Worm (Caenorhabditis elegans) whole organism, late embryonic: Measurements from ENCODE around the gene F31B9.7.
A peak's percentile ranks its signal among the peaks of the same experiment; 100 is the strongest.

Experiments used
- C38D4.7 ChIP-seq: fragments of 200-800 bp; sonication (Bioruptor generic); optimal IDR thresholded peaks from 2 replicates; lab custom pipeline; 2018; ENCODE audit warnings: mild to moderate bottlenecking, missing genetic modification characterization, moderate library complexity, missing compliant biosample characterization
- K02D7.2 ChIP-seq: sonication (generic microtip); optimal IDR thresholded peaks from 2 replicates; lab custom pipeline; 2017; ENCODE audit warnings: mild to moderate bottlenecking, missing genetic modification characterization, missing compliant biosample characterization
- K09A11.1 ChIP-seq: sonication (generic microtip); optimal IDR thresholded peaks from 2 replicates; lab custom pipeline; 2017; ENCODE audit warnings: antibody characterized with exemption, mild to moderate bottlenecking, missing genetic modification characterization, missing compliant biosample characterization; ENCODE audit not compliant: insufficient read depth
- Y22D7AL.16 ChIP-seq: sonication (generic microtip); optimal IDR thresholded peaks from 2 replicates; lab custom pipeline; 2016; ENCODE audit warnings: missing genetic modification characterization, missing compliant biosample characterization
- ahr-1 ChIP-seq: sonication (generic microtip); optimal IDR thresholded peaks from 2 replicates; lab custom pipeline; 2016; ENCODE audit warnings: missing genetic modification characterization, missing compliant biosample characterization
- ceh-14 ChIP-seq: sonication (generic microtip); optimal IDR thresholded peaks from 2 replicates; lab custom pipeline; 2016; ENCODE audit warnings: missing genotype, missing genetic modification characterization, missing compliant biosample characterization
- ceh-2 ChIP-seq: sonication (generic microtip); optimal IDR thresholded peaks from 2 replicates; lab custom pipeline; 2016; ENCODE audit warnings: missing genotype, missing genetic modification characterization, missing compliant biosample characterization
- ceh-22 ChIP-seq: sonication (generic microtip); optimal IDR thresholded peaks from 2 replicates; lab custom pipeline; 2017; ENCODE audit warnings: missing biosample characterization, missing genetic modification characterization
- ceh-30 ChIP-seq: fragments of 150-350 bp; optimal IDR thresholded peaks from 2 replicates; lab custom pipeline; 2014; ENCODE audit warnings: missing biosample characterization, missing genetic modification characterization
- ceh-34 ChIP-seq: sonication (generic microtip); optimal IDR thresholded peaks from 2 replicates; lab custom pipeline; 2016; ENCODE audit warnings: mild to moderate bottlenecking, missing genetic modification characterization, missing compliant biosample characterization
- ceh-45 ChIP-seq: fragments of 200-800 bp; sonication (Bioruptor generic); IDR thresholded peaks from 2 replicates; pipeline ENCODE4 v1.3.6; 2022; ENCODE audit warnings: missing genetic modification reagents, missing genetic modification characterization, missing compliant biosample characterization
- ceh-48 ChIP-seq: sonication (generic microtip); optimal IDR thresholded peaks from 2 replicates; lab custom pipeline; 2016; ENCODE audit warnings: missing genetic modification characterization, inconsistent platforms, missing compliant biosample characterization
- elt-2 ChIP-seq: sonication (generic microtip); optimal IDR thresholded peaks from 2 replicates; lab custom pipeline; 2016; ENCODE audit warnings: missing genetic modification reagents, missing genetic modification characterization, missing compliant biosample characterization
- elt-4 ChIP-seq: sonication (generic microtip); optimal IDR thresholded peaks from 2 replicates; lab custom pipeline; 2016; ENCODE audit warnings: missing genetic modification characterization, missing compliant biosample characterization
- eyg-1 ChIP-seq: sonication (generic microtip); optimal IDR thresholded peaks from 2 replicates; lab custom pipeline; 2016; ENCODE audit warnings: missing genotype, missing genetic modification characterization, missing compliant biosample characterization
- fax-1 ChIP-seq: sonication (generic microtip); optimal IDR thresholded peaks from 2 replicates; lab custom pipeline; 2016; ENCODE audit warnings: missing genotype, missing genetic modification characterization, missing compliant biosample characterization
- fkh-10 ChIP-seq: fragments of 150-350 bp; optimal IDR thresholded peaks from 2 replicates; lab custom pipeline; 2014; ENCODE audit warnings: missing biosample characterization, missing genetic modification reagents, missing genetic modification characterization
- hlh-13 ChIP-seq: fragments of 200-800 bp; sonication (Bioruptor generic); optimal IDR thresholded peaks from 2 replicates; lab custom pipeline; 2018; ENCODE audit warnings: mild to moderate bottlenecking, missing genetic modification characterization, missing compliant biosample characterization
- hlh-15 ChIP-seq: sonication (generic microtip); optimal IDR thresholded peaks from 2 replicates; lab custom pipeline; 2016; ENCODE audit warnings: missing genetic modification characterization, missing compliant biosample characterization
- hlh-30 ChIP-seq: sonication (generic microtip); optimal IDR thresholded peaks from 2 replicates; lab custom pipeline; 2017; ENCODE audit warnings: antibody characterized with exemption, missing genetic modification characterization, missing compliant biosample characterization; ENCODE audit not compliant: insufficient read depth
- hlh-6 ChIP-seq: sonication (generic microtip); optimal IDR thresholded peaks from 2 replicates; lab custom pipeline; 2016; ENCODE audit warnings: missing genotype, missing genetic modification characterization, missing compliant biosample characterization
- hlh-8 ChIP-seq: sonication (generic microtip); optimal IDR thresholded peaks from 2 replicates; lab custom pipeline; 2016; ENCODE audit warnings: missing genotype, missing genetic modification characterization, missing compliant biosample characterization
- lim-6 ChIP-seq: sonication (generic microtip); optimal IDR thresholded peaks from 2 replicates; lab custom pipeline; 2016; ENCODE audit warnings: missing genetic modification characterization, missing compliant biosample characterization
- madf-2 ChIP-seq: sonication (generic microtip); optimal IDR thresholded peaks from 2 replicates; lab custom pipeline; 2017; ENCODE audit warnings: missing genetic modification characterization, missing compliant biosample characterization
- odd-2 ChIP-seq: sonication (generic microtip); optimal IDR thresholded peaks from 2 replicates; lab custom pipeline; 2017; ENCODE audit warnings: antibody characterized with exemption, mild to moderate bottlenecking, missing genetic modification characterization, missing compliant biosample characterization
- pqm-1 ChIP-seq: sonication (generic microtip); optimal IDR thresholded peaks from 2 replicates; lab custom pipeline; 2016; ENCODE audit warnings: missing genetic modification characterization, missing compliant biosample characterization
- pros-1 ChIP-seq: fragments of 150-350 bp; optimal IDR thresholded peaks from 2 replicates; lab custom pipeline; 2014; ENCODE audit warnings: missing biosample characterization, missing genetic modification reagents, missing genetic modification characterization
- rnt-1 ChIP-seq: sonication (generic microtip); optimal IDR thresholded peaks from 2 replicates; lab custom pipeline; 2016; ENCODE audit warnings: missing genetic modification characterization, missing compliant biosample characterization
- sdc-2 ChIP-seq: sonication (generic microtip); optimal IDR thresholded peaks from 2 replicates; lab custom pipeline; 2016; ENCODE audit warnings: missing genotype, missing genetic modification characterization, missing compliant biosample characterization
- sox-2 ChIP-seq: fragments of 200-800 bp; sonication (Bioruptor generic); IDR thresholded peaks from 2 replicates; pipeline ENCODE4 v1.3.6; 2022; ENCODE audit warnings: missing genetic modification reagents, missing genetic modification characterization, missing compliant biosample characterization
- tbx-7 ChIP-seq: sonication (generic microtip); optimal IDR thresholded peaks from 2 replicates; lab custom pipeline; 2016; ENCODE audit warnings: missing genotype, missing genetic modification characterization, missing compliant biosample characterization
- ttx-3 ChIP-seq: sonication (generic microtip); optimal IDR thresholded peaks from 2 replicates; lab custom pipeline; 2016; ENCODE audit warnings: missing genetic modification reagents, missing genetic modification characterization, missing compliant biosample characterization
- unc-3 ChIP-seq, 2 experiments: fragments of 200-800 bp in 1 of 2; sonication (Bioruptor generic) in 1 of 2; sonication (generic microtip) in 1 of 2; conservative IDR thresholded peaks in 1 of 2; optimal IDR thresholded peaks in 1 of 2; 2 replicates each; pipeline versions ENCODE4 v1.3.6 to Lab custom; 2016 to 2022; ENCODE audit warnings: missing compliant biosample characterization in 2 of 2, missing genetic modification characterization in 2 of 2, missing genetic modification reagents in 1 of 2
- unc-86 ChIP-seq: sonication (generic microtip); optimal IDR thresholded peaks from 2 replicates; lab custom pipeline; 2016; ENCODE audit warnings: missing genetic modification characterization, missing compliant biosample characterization

Gene F31B9.7

DNA sequence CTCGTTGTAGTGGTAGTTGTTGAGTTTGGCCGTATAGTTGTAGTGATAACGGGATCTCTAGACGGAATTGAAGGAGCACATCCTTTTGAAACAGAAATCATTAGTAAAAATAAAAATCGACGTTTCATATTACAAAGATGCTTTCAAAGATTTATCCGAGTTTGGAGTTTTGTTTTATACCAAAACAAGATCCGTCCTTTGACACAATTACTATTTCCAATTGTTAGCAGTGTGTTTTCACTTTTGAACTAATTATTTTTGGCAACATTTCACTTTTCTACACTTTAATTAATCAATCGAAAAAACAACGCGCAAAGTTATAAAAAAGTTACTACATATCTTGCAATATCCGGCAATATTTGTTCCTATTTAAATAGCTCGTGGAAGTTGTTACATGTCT lies 2.5 kb upstream of the F31B9.7 start, which contains the start of the genes F31B9.4 and F31B9.2:
Gene F31B9.4, minus strand, starts transcription at position 101 of the 400 bp plus-strand sequence.
Gene F31B9.2, plus strand, starts transcription at position 368 of the 400 bp plus-strand sequence.
- TF ChIP-seq ceh-2 (tag; lab: Kevin White, UChicago) (no peak), ceh-22 (tag; lab: Kevin White, UChicago) (no peak), sdc-2 (no peak), fax-1 (no peak), ahr-1 (tag; lab: Kevin White, UChicago) (no peak), elt-2 (no peak), hlh-13 (GFP tag; lab: Kevin White, UChicago) (no peak), pros-1 (tag; lab: Kevin White, UChicago) (no peak), ceh-45 (GFP tag; lab: Robert Waterston, UW) (no peak), elt-4 (no peak), Y22D7AL.16 (tag; lab: Kevin White, UChicago) (no peak), hlh-30 (tag; lab: Kevin White, UChicago) (no peak), ceh-34 (no peak), unc-86 (tag; lab: Kevin White, UChicago) (no peak), unc-3 (GFP tag; conservative IDR thresholded peaks at IDR 0.05; lab: Robert Waterston, UW) (no peak), unc-3 (tag; optimal IDR thresholded peaks at IDR 0.05; lab: Kevin White, UChicago) (no peak)

DNA sequence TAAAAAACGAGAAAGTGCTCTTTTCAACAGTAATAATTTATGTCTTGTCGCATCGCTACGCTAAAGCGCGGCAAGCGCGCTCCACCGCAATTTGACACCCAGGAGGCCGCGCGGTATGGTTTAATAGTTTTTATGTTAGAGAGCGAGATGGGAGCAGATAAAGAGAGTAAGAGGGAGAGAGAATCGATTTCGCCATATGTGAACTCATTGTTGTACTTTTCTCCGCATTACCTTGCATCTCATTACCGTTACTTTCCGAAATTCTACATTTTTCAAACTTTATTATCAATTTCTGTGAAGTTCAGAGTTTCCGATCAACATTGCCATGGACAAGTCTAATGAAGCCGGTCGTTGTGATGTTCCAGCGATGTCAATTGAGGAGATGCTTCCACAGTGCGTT lies 4.0 kb downstream of the F31B9.7 start, which contains the start of gene F31B9.3:
Gene F31B9.3, plus strand, starts transcription at position 301 of the 400 bp plus-strand sequence.
- TF ChIP-seq K02D7.2 (tag; lab: Kevin White, UChicago) (no peak), ahr-1 (tag; lab: Kevin White, UChicago) (no peak), hlh-13 (GFP tag; lab: Kevin White, UChicago) (no peak), pros-1 (tag; lab: Kevin White, UChicago) (no peak), hlh-8 (tag; lab: Kevin White, UChicago) (no peak), odd-2 (no peak), elt-2 (no peak)

DNA sequence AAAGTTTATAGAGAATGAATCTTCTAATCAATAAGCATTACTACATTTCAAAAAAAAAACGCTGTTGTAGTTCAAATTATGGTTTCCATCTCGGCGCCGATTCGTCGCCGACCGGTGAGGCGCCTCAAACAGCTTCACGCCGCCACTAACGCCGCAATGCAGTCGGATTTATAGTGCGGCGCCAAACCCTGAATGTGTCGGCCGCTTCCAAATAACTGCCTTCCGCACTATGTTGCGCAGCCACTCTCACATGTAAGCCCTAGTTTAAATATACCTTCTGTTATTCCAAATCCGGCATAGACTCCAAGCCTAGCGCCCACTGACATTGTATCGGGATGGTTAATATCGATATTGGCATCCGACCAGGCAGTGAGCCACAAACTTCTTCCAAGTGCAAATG lies 13.4 kb downstream of the F31B9.7 start:
- TF ChIP-seq eyg-1 (no peak), Y22D7AL.16 (tag; lab: Kevin White, UChicago) (no peak), rnt-1 (tag; lab: Kevin White, UChicago) (no peak), pqm-1 (tag; lab: Kevin White, UChicago) (no peak), tbx-7 (tag; lab: Kevin White, UChicago) (no peak), sox-2 (GFP tag; lab: Robert Waterston, UW) (no peak), K02D7.2 (tag; lab: Kevin White, UChicago) (no peak), ceh-14 (no peak), unc-3 (GFP tag; conservative IDR thresholded peaks at IDR 0.05; lab: Robert Waterston, UW) (no peak), unc-3 (tag; optimal IDR thresholded peaks at IDR 0.05; lab: Kevin White, UChicago) (no peak), lim-6 (tag; lab: Kevin White, UChicago) (no peak), hlh-15 (tag; lab: Kevin White, UChicago) (no peak), hlh-6 (tag; lab: Kevin White, UChicago) (no peak), fkh-10 (GFP tag; lab: Kevin White, UChicago) (no peak), ceh-48 (tag; lab: Kevin White, UChicago) (no peak), K09A11.1 (no peak), elt-2 (no peak), ttx-3 (tag; lab: Kevin White, UChicago) (no peak), madf-2 (tag; lab: Kevin White, UChicago) (no peak), C38D4.7 (GFP tag; lab: Kevin White, UChicago) (no peak), ceh-30 (tag; lab: Kevin White, UChicago) (no peak)

DNA sequence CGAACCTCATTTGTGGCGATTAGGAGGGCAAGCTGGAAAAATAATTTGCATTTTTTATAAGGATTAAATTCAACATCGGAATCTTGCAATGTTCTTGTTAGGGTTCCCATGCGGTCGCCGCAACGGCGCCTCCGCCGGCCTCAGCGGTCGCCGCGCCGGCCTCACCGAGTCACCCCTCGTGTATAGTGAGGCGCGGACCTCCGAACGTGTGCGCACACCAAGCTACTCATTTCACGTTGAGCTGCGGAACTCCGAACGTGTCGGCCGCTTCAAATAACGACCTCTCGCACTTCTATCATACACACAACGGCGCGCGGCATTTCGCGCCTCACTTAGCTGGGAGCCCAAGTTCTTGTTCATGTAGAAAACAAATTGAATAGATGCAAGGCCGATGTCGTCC lies 18.4 kb downstream of the F31B9.7 start:
- TF ChIP-seq ceh-34 (peak; percentile 5), rnt-1 (tag; lab: Kevin White, UChicago) (no peak)
